Worm (Caenorhabditis elegans): ENCODE data around the gene clec-180.

DNA sequence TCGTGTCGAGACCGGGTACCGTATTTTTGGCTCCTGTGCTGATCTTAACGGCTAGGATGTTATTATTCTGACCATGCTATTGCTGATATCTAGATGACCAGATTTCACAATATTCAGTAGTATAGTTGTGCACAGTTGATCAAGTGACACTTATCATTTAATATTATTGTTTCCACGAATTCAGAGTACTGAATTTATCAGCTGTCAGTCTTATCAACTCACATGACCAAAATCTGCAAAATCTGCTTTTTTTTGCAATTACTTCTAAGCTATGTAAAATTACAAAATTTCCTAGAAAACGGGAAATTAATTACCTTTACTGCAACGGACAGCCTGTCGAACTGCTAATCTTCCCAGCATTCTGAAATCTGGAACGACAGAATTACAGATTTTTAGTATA lies 18.2 kb upstream of the clec-180 start, which contains the start of gene pam-1:
- TF ChIP-seq lin-13 (tag; optimal IDR thresholded peaks at IDR 0.05) (no peak), nhr-76 (tag; optimal IDR thresholded peaks at IDR 0.05) (no peak), pha-4 (tag; optimal IDR thresholded peaks at IDR 0.05) (no peak), mab-5 (tag; optimal IDR thresholded peaks at IDR 0.05) (no peak), ceh-39 (tag; optimal IDR thresholded peaks at IDR 0.05) (no peak)

Data from whole organism, mixed stage, embryonic.